Worm (Caenorhabditis elegans) whole organism, mixed stage, embryonic: ENCODE results near the gene srh-24.

ENCODE experiments used
- lin-13 ChIP-seq: fragments of 150-350 bp; optimal IDR thresholded peaks from 2 replicates; lab custom pipeline; 2014; ENCODE audit warnings: missing biosample characterization, missing genetic modification characterization
- nhr-237 ChIP-seq: fragments of 150-350 bp; optimal IDR thresholded peaks from 2 replicates; lab custom pipeline; 2014; ENCODE audit warnings: missing biosample characterization, missing genetic modification characterization

DNA sequence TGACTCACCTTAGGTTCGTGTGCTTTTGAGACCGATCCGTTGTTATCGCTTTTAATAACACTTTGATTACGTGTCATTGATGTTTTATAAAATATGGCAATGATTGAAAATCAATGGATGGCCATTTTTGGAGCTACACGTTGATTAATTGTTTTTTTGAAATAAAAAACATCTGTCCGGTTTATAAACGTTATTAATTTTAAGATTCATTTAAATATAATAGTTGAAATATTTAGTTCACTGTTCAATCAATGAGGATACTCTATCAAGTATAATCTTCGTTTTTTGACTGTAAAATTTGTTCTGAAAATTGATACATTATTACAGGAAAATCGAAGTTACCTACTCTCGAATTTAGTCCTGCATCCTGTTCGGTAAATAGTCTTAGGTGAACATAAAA is 2.6 kb downstream of the srh-24 start, which contains the start of gene R10D12.10:
- TF ChIP-seq nhr-237 (tag; lab: Kevin White, UChicago) (no peak), lin-13 (tag; lab: Kevin White, UChicago) (no peak)
